Worm (Caenorhabditis elegans) whole organism, mixed stage, embryonic: ENCODE results near the gene Y41C4A.6.

ENCODE experiments used
- M03D4.4 ChIP-seq: sonication (generic microtip); optimal IDR thresholded peaks from 2 replicates; lab custom pipeline; 2017; ENCODE audit warnings: mild to moderate bottlenecking, missing genetic modification characterization, missing compliant biosample characterization
- bed-3 ChIP-seq: fragments of 200-800 bp; sonication (Bioruptor generic); optimal IDR thresholded peaks from 3 replicates; lab custom pipeline; 2018; ENCODE audit warnings: mild to moderate bottlenecking, missing genetic modification characterization, moderate library complexity, missing compliant biosample characterization
- elt-3 ChIP-seq: fragments of 150-350 bp; optimal IDR thresholded peaks from 2 replicates; lab custom pipeline; 2014; ENCODE audit warnings: missing biosample characterization, missing genetic modification characterization
- lin-13 ChIP-seq: fragments of 150-350 bp; optimal IDR thresholded peaks from 2 replicates; lab custom pipeline; 2014; ENCODE audit warnings: missing biosample characterization, missing genetic modification characterization
- lin-32 ChIP-seq: fragments of 200-800 bp; sonication (Bioruptor generic); optimal IDR thresholded peaks from 2 replicates; lab custom pipeline; 2018; ENCODE audit warnings: mild to moderate bottlenecking, missing genetic modification characterization, missing compliant biosample characterization
- lsy-2 ChIP-seq: fragments of 150-350 bp; optimal IDR thresholded peaks from 2 replicates; lab custom pipeline; 2014; ENCODE audit warnings: missing biosample characterization, missing genetic modification characterization
- mep-1 ChIP-seq: fragments of 150-350 bp; optimal IDR thresholded peaks from 2 replicates; lab custom pipeline; 2017; ENCODE audit warnings: missing biosample characterization, missing genetic modification reagents, missing genetic modification characterization, inconsistent platforms
- nhr-12 ChIP-seq: fragments of 150-350 bp; optimal IDR thresholded peaks from 2 replicates; lab custom pipeline; 2014; ENCODE audit warnings: missing biosample characterization, missing genetic modification characterization
- snpc-4 ChIP-seq: fragments of 150-350 bp; optimal IDR thresholded peaks from 2 replicates; lab custom pipeline; 2014; ENCODE audit warnings: missing biosample characterization, missing genetic modification characterization

DNA sequence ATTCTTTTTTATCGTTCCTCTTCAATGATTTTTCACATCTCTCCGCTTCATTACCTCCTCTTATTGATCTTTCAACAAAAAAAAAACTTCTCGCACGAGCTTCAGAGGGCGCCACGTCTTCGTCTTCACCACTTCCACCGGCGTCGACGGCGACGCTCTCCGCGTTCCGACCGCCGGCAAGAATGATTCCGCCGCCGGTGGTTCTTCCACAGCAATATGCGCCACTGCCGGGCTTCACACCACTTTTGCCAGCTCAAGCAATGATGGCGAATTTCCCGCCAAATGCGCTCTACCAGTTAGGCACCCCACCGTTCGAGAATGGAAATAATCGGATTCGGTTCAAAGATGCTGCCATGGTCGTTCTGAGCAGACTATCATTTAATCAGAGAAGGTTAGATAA, 13.3 kb upstream of the Y41C4A.6 start:
- no peak for TF ChIP-seq lin-13
- no peak for TF ChIP-seq M03D4.4 (tag; lab: Kevin White, UChicago)
- TF ChIP-seq elt-3 (tag; lab: Kevin White, UChicago): no peak
- TF ChIP-seq nhr-12 (tag; lab: Kevin White, UChicago): no peak
- TF ChIP-seq mep-1: no peak
- TF ChIP-seq bed-3 (GFP tag; lab: Kevin White, UChicago): no peak
- no peak for TF ChIP-seq lsy-2 (tag; lab: Kevin White, UChicago)
- TF ChIP-seq lin-32: no peak
- TF ChIP-seq snpc-4: no peak
